Worm (Caenorhabditis elegans): Measurements from ENCODE around the gene F14D2.14.

- TF ChIP-seq ceh-43 (GFP tag; optimal IDR thresholded peaks at IDR 0.05) (no peak), lsy-2 (tag; optimal IDR thresholded peaks at IDR 0.05) (no peak)
These were observed 47.7 kb upstream of the F14D2.14 start, which contains the start of gene nep-20 for ce11 chrII:3395484-3395883.
